Fruit fly (Drosophila melanogaster): Measurements from ENCODE around the gene CstF50.
A peak's percentile ranks its signal among the peaks of the same experiment; 100 is the strongest.

Gene CstF50

DNA sequence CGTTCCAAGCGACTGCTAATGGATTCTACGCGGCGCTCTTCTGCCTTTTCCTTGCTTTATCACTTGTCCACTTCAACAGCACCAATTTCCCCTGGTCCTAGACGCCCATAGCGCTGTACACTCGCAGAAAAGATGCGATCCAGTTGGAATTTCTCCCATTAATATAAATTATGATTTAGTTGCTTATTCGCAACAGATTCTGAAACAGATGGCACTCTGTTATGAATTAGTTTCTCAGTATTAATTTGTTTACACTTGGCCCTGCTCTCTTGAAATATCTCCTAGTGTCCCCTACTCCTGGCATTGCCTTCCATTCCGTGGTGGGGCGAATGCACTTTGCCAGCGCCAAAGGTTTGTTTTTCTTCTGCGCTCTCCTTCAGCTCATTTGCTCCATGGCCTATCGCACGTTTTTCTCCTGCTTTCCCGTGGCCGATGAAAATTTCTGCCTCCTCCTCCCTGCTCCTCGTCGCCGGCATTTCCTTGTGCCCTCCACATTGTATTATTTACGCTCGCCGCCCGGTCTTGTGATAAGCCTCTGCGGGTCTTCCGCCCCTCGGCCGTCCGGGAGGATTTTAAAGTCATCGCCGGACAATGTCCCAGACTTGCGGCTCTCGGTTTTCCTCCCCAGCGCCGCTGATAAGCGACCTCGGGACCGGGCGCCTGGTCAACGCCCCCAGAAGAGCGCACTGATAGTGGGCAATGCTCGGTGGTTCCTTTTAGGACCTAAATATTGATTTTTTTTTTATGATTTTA lies 30.4 kb downstream of the CstF50 start:
- TF ChIP-seq CG8159 (tag; optimal IDR thresholded peaks at IDR 0.05) (peak; percentile 51), Pif1A (GFP tag; optimal IDR thresholded peaks at IDR 0.05) (peak; percentile 67), Pif1B (GFP tag; optimal IDR thresholded peaks at IDR 0.05) (peak; percentile 58), CG9948 (tag; optimal IDR thresholded peaks at IDR 0.05) (peak; percentile 77), fd96Ca (GFP tag; IDR thresholded peaks at IDR 0.05) (peak; percentile 85), CG4496 (GFP tag; IDR thresholded peaks at IDR 0.05) (peak; percentile 87), CG14655 (GFP tag; optimal IDR thresholded peaks at IDR 0.05) (peak; percentile 93), CG12605 (GFP tag; IDR thresholded peaks at IDR 0.05) (peak; percentile 82), CG15710 (tag; optimal IDR thresholded peaks at IDR 0.05) (peak; percentile 33), gl (tag; optimal IDR thresholded peaks at IDR 0.05) (peak; percentile 15), CG17806 (tag; optimal IDR thresholded peaks at IDR 0.05) (peak; percentile 62), CG32121 (GFP tag; IDR thresholded peaks at IDR 0.05) (peak; percentile 42; the same call in 1 of the 2 replicates), CG10348 (GFP tag; IDR thresholded peaks at IDR 0.05) (no peak), EcR (GFP tag; optimal IDR thresholded peaks at IDR 0.05) (peak; percentile 85), CG34367 (tag; optimal IDR thresholded peaks at IDR 0.05) (peak; percentile 48), CG8301 (tag; optimal IDR thresholded peaks at IDR 0.05) (peak; percentile 86), rn (GFP tag; IDR thresholded peaks at IDR 0.05) (peak; percentile 40; the same call in 1 of the 2 replicates), Ets98B (GFP tag; IDR thresholded peaks at IDR 0.05) (peak; percentile 73), CG13204 (GFP tag; optimal IDR thresholded peaks at IDR 0.05) (no peak), D1 (tag; optimal IDR thresholded peaks at IDR 0.05) (no peak), Snoo (tag; optimal IDR thresholded peaks at IDR 0.05) (no peak)

dm6 chr3R:31704524-31705215 lies 32.1 kb downstream of the CstF50 start:
- TF ChIP-seq CG8301 (tag; optimal IDR thresholded peaks at IDR 0.05) (no peak), CG14655 (GFP tag; optimal IDR thresholded peaks at IDR 0.05) (peak; percentile 26), CG17806 (tag; optimal IDR thresholded peaks at IDR 0.05) (peak; percentile 12), CG9948 (tag; optimal IDR thresholded peaks at IDR 0.05) (peak; percentile 8), Pif1B (GFP tag; optimal IDR thresholded peaks at IDR 0.05) (no peak), fd96Ca (GFP tag; IDR thresholded peaks at IDR 0.05) (no peak), gl (tag; optimal IDR thresholded peaks at IDR 0.05) (no peak), CG8159 (tag; optimal IDR thresholded peaks at IDR 0.05) (peak; percentile 1), CG15710 (tag; optimal IDR thresholded peaks at IDR 0.05) (no peak)

DNA sequence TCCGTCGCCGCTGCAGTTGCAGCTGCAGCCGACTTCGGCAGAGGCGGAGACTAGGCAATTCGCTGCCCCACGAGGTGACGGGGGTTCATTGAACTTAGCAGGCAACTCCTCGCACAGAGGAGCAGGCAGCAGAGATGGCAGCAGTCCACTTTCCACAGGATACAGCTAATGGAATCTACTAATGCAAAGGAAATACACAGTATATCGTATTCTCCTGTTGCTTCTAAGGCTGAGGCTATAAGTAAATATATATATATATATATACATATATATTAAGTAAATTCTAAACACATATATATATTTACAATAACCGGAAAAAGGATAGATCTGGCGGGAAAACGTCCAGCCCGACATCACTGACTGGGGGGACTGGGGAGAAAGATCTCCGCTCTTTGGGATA lies 33.4 kb downstream of the CstF50 start:
- TF ChIP-seq CG32121 (GFP tag; IDR thresholded peaks at IDR 0.05) (no peak), D1 (tag; optimal IDR thresholded peaks at IDR 0.05) (no peak), CG8159 (tag; optimal IDR thresholded peaks at IDR 0.05) (peak; percentile 22), Pif1A (GFP tag; optimal IDR thresholded peaks at IDR 0.05) (no peak), CG10348 (GFP tag; IDR thresholded peaks at IDR 0.05) (no peak), rn (GFP tag; IDR thresholded peaks at IDR 0.05) (no peak), CG9948 (tag; optimal IDR thresholded peaks at IDR 0.05) (no peak), CG4496 (GFP tag; IDR thresholded peaks at IDR 0.05) (no peak), gl (tag; optimal IDR thresholded peaks at IDR 0.05) (no peak), CG17806 (tag; optimal IDR thresholded peaks at IDR 0.05) (peak; percentile 9), EcR (GFP tag; optimal IDR thresholded peaks at IDR 0.05) (peak; percentile 92), CG14655 (GFP tag; optimal IDR thresholded peaks at IDR 0.05) (peak; percentile 20), CG12605 (GFP tag; IDR thresholded peaks at IDR 0.05) (no peak), fd96Ca (GFP tag; IDR thresholded peaks at IDR 0.05) (no peak), CG8301 (tag; optimal IDR thresholded peaks at IDR 0.05) (no peak), CG15710 (tag; optimal IDR thresholded peaks at IDR 0.05) (no peak), Pif1B (GFP tag; optimal IDR thresholded peaks at IDR 0.05) (no peak), CG34367 (tag; optimal IDR thresholded peaks at IDR 0.05) (no peak)

dm6 chr3R:31701934-31702333 lies 34.8 kb downstream of the CstF50 start:
- TF ChIP-seq CG4496 (GFP tag; IDR thresholded peaks at IDR 0.05) (peak; percentile 77; the same call in 2 of the 3 replicates), CG17806 (tag; optimal IDR thresholded peaks at IDR 0.05) (no peak), CG13204 (GFP tag; optimal IDR thresholded peaks at IDR 0.05) (no peak), gl (tag; optimal IDR thresholded peaks at IDR 0.05) (peak; percentile 29), Ets98B (GFP tag; IDR thresholded peaks at IDR 0.05) (no peak), EcR (GFP tag; optimal IDR thresholded peaks at IDR 0.05) (peak; percentile 54)

DNA sequence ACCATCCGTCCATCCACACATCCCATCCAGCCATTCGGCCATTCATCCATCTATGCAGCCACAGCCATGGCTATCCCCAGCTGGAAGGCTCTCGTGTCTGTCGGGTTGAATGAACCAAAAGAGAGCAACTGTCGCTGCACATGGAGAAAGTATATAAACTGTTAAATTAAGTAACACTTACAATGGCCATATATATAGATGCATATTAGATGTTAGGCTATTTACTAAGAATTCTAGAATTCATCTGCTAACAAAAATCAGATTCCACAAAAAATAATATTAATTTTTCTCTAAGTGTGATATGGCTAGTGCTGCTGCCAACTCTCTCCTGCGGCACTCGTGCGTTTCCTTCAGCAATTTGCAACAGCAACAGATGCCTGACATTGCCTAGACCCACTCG lies 36.6 kb downstream of the CstF50 start:
- TF ChIP-seq CG4496 (GFP tag; IDR thresholded peaks at IDR 0.05): peak; percentile 84
- peak; percentile 78 for TF ChIP-seq CG12605 (GFP tag; IDR thresholded peaks at IDR 0.05)
- TF ChIP-seq CG32121 (GFP tag; IDR thresholded peaks at IDR 0.05): 0 out of 2 replicates have a peak, but pooled peaks have one; percentile 43
- peak; percentile 64 for TF ChIP-seq CG15710 (tag; optimal IDR thresholded peaks at IDR 0.05)
- TF ChIP-seq Pif1A (GFP tag; optimal IDR thresholded peaks at IDR 0.05): peak; percentile 72
- TF ChIP-seq fd96Ca (GFP tag; IDR thresholded peaks at IDR 0.05): peak; percentile 72
- peak; percentile 76 for TF ChIP-seq Ets98B (GFP tag; IDR thresholded peaks at IDR 0.05)
- peak; percentile 71 for TF ChIP-seq CG17806 (tag; optimal IDR thresholded peaks at IDR 0.05)
- TF ChIP-seq Pif1B (GFP tag; optimal IDR thresholded peaks at IDR 0.05): peak; percentile 73
- TF ChIP-seq CG34367 (tag; optimal IDR thresholded peaks at IDR 0.05): peak; percentile 66
- TF ChIP-seq rn (GFP tag; IDR thresholded peaks at IDR 0.05): 0 out of 2 replicates have a peak, but pooled peaks have one; percentile 32
- TF ChIP-seq Snoo (tag; optimal IDR thresholded peaks at IDR 0.05): no peak
- TF ChIP-seq EcR (GFP tag; optimal IDR thresholded peaks at IDR 0.05): peak; percentile 92
- TF ChIP-seq CG8159 (tag; optimal IDR thresholded peaks at IDR 0.05): peak; percentile 60
- peak; percentile 91 for TF ChIP-seq CG8301 (tag; optimal IDR thresholded peaks at IDR 0.05)
- TF ChIP-seq CG14655 (GFP tag; optimal IDR thresholded peaks at IDR 0.05): peak; percentile 93
- TF ChIP-seq CG13204 (GFP tag; optimal IDR thresholded peaks at IDR 0.05): peak; percentile 8
- no peak for TF ChIP-seq D1 (tag; optimal IDR thresholded peaks at IDR 0.05)
- TF ChIP-seq CG10348 (GFP tag; IDR thresholded peaks at IDR 0.05): no peak
- TF ChIP-seq gl (tag; optimal IDR thresholded peaks at IDR 0.05): peak; percentile 14
- peak; percentile 81 for TF ChIP-seq CG9948 (tag; optimal IDR thresholded peaks at IDR 0.05)
